Worm (Caenorhabditis elegans): ENCODE measurements around the gene cwp-5.

Gene cwp-5

ce11 chrX:13147105-13147504 lies 42.7 kb downstream of the cwp-5 start (continued):
- TF ChIP-seq aly-2 (tag; optimal IDR thresholded peaks at IDR 0.05), result no peak

- TF ChIP-seq aly-2 (tag; optimal IDR thresholded peaks at IDR 0.05) (no peak), F16B12.6 (tag; optimal IDR thresholded peaks at IDR 0.05) (no peak), efl-1 (optimal IDR thresholded peaks at IDR 0.05) (no peak), efl-1 (GFP tag; optimal IDR thresholded peaks at IDR 0.05 in 1 of 2) (peak in 1 of 2 experiments; percentile 41), nhr-77 (tag; optimal IDR thresholded peaks at IDR 0.05) (no peak), mdl-1 (tag; optimal IDR thresholded peaks at IDR 0.05) (no peak), lin-14 (GFP tag; optimal IDR thresholded peaks at IDR 0.05) (no peak), blmp-1 (tag; optimal IDR thresholded peaks at IDR 0.05) (peak; percentile 58), dsc-1 (tag; optimal IDR thresholded peaks at IDR 0.05) (peak; percentile 5)
Measured at ce11 chrX:13145988-13146873, 43.5 kb downstream of the cwp-5 start.

- TF ChIP-seq nhr-77 (tag; optimal IDR thresholded peaks at IDR 0.05) (peak; percentile 94), isw-1 (GFP tag; IDR thresholded peaks at IDR 0.05) (peak; percentile 83), ceh-63 (GFP tag; optimal IDR thresholded peaks at IDR 0.05) (peak; percentile 24), tlp-1 (tag; optimal IDR thresholded peaks at IDR 0.05) (no peak), alr-1 (tag; optimal IDR thresholded peaks at IDR 0.05; ENCODE audit: borderline replicate concordance) (no peak), efl-1 (optimal IDR thresholded peaks at IDR 0.05) (peak; percentile 71 to 80), efl-1 (GFP tag; optimal IDR thresholded peaks at IDR 0.05 in 1 of 2) (peak; percentile 25 to 94), nhr-90 (tag; optimal IDR thresholded peaks at IDR 0.05; ENCODE audit: poor library complexity) (peak; percentile 90), nhr-237 (tag; optimal IDR thresholded peaks at IDR 0.05) (peak; percentile 78), zip-4 (GFP tag; optimal IDR thresholded peaks at IDR 0.05) (peak; percentile 80), sptf-1 (tag; optimal IDR thresholded peaks at IDR 0.05) (no peak), ceh-82 (tag; optimal IDR thresholded peaks at IDR 0.05) (peak; percentile 60 to 94 (median 91)), ztf-4 (tag; optimal IDR thresholded peaks at IDR 0.05) (peak; percentile 95), fkh-4 (tag; optimal IDR thresholded peaks at IDR 0.05; ENCODE audit: borderline replicate concordance) (peak; percentile 76), hlh-4 (tag; optimal IDR thresholded peaks at IDR 0.05) (peak; percentile 0), aly-2 (tag; optimal IDR thresholded peaks at IDR 0.05) (peak; percentile 76), nhr-11 (tag; optimal IDR thresholded peaks at IDR 0.05) (peak; percentile 72), unc-130 (tag; optimal IDR thresholded peaks at IDR 0.05) (peak; percentile 34), lin-13 (GFP tag; optimal IDR thresholded peaks at IDR 0.05) (peak; percentile 94), mef-2 (tag; optimal IDR thresholded peaks at IDR 0.05) (peak; percentile 71), nhr-85 (tag) (peak; percentile 97), tbx-2 (tag; optimal IDR thresholded peaks at IDR 0.05) (peak; percentile 97), nhr-71 (tag; optimal IDR thresholded peaks at IDR 0.05) (peak; percentile 99), ama-1 (optimal IDR thresholded peaks at IDR 0.05) (peak; percentile 97), hpl-2 (GFP tag; optimal IDR thresholded peaks at IDR 0.05) (peak; percentile 76), elt-2 (tag; optimal IDR thresholded peaks at IDR 0.05) (peak; percentile 79), mep-1 (tag; optimal IDR thresholded peaks at IDR 0.05) (peak; percentile 94), xbp-1 (tag; optimal IDR thresholded peaks at IDR 0.05) (peak; percentile 90), nhr-47 (tag; optimal IDR thresholded peaks at IDR 0.05) (peak; percentile 97), grh-1 (GFP tag; IDR thresholded peaks at IDR 0.05) (peak; percentile 79), vab-15 (tag; optimal IDR thresholded peaks at IDR 0.05) (peak; percentile 1), sox-4 (tag; optimal IDR thresholded peaks at IDR 0.05) (peak; percentile 87), lin-39 (tag; optimal IDR thresholded peaks at IDR 0.05) (peak; percentile 34), ceh-8 (GFP tag; optimal IDR thresholded peaks at IDR 0.05) (peak; percentile 83), mdl-1 (tag; optimal IDR thresholded peaks at IDR 0.05) (peak; percentile 91 to 99), unc-98 (GFP tag; IDR thresholded peaks at IDR 0.05) (no peak), ces-1 (GFP tag; optimal IDR thresholded peaks at IDR 0.05) (no peak), pqm-1 (tag; optimal IDR thresholded peaks at IDR 0.05) (no peak), sup-37 (GFP tag; optimal IDR thresholded peaks at IDR 0.05) (peak; percentile 86), aha-1 (tag; optimal IDR thresholded peaks at IDR 0.05) (peak; percentile 64), elt-3 (tag; optimal IDR thresholded peaks at IDR 0.05) (peak in 3 of 6 experiments; percentile 51 to 79 (median 68)), blmp-1 (tag; optimal IDR thresholded peaks at IDR 0.05) (peak; percentile 83)
Measured at ce11 chrX:13144975-13145618, 44.7 kb downstream of the cwp-5 start.

Data from whole organism, L1 larva.